Worm (Caenorhabditis elegans): ENCODE measurements around the gene tbc-3.

DNA sequence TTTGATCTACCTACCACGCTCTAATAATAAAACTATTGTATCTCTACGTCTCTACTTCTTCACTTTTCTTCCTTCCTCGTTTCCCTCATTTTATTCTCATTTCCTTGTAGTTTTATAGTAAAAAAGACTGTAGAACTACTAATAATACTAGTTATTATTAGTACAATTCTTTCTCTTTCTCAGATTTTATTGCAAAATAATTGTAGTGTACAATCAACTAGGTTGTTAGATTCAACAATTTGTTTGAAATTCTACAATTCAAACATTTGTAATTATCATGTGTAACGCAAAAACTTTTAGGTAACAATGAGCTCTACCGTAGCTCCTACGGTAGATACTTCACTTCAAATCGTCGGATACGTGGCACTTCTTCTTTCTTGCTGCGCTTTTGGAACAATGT is 43.1 kb upstream of the tbc-3 start, which contains the start of gene K07F5.12:
- TF ChIP-seq him-1 (tag; optimal IDR thresholded peaks at IDR 0.05) (no peak), W03F9.2 (tag; optimal IDR thresholded peaks at IDR 0.05) (no peak)

All from whole organism, L4/young adult.